Fruit fly (Drosophila melanogaster) whole organism, embryonic: ENCODE results near the gene sky.

Source experiments
- Asciz ChIP-seq: fragments of 200-800 bp; sonication (Bioruptor generic); optimal IDR thresholded peaks from 2 replicates; lab custom pipeline; 2017; ENCODE audit warnings: missing biosample characterization, mild to moderate bottlenecking, missing genetic modification characterization, missing genetic modification reagents
- CG10267 ChIP-seq: fragments of 200-800 bp; sonication (Bioruptor generic); optimal IDR thresholded peaks from 2 replicates; lab custom pipeline; 2018; ENCODE audit warnings: missing biosample characterization, mild to moderate bottlenecking, missing genetic modification characterization, moderate library complexity
- CG11456 ChIP-seq: fragments of 200-800 bp; sonication (Bioruptor generic); IDR thresholded peaks from 3 replicates; pipeline ENCODE4 v1.3.6; 2022; ENCODE audit warnings: missing biosample characterization, missing genetic modification characterization
- CG12391 ChIP-seq: fragments of 200-800 bp; sonication (Bioruptor generic); optimal IDR thresholded peaks from 3 replicates; lab custom pipeline; 2018; ENCODE audit warnings: missing biosample characterization, mild to moderate bottlenecking, missing genetic modification characterization, moderate library complexity
- CG17912 ChIP-seq: fragments of 200-800 bp; sonication (Bioruptor generic); optimal IDR thresholded peaks from 2 replicates; lab custom pipeline; 2018; ENCODE audit warnings: missing biosample characterization, mild to moderate bottlenecking, missing genetic modification characterization
- CG18764 ChIP-seq: fragments of 200-800 bp; sonication (Bioruptor generic); optimal IDR thresholded peaks from 3 replicates; lab custom pipeline; 2016; ENCODE audit warnings: missing biosample characterization, missing genetic modification characterization
- CG3838 ChIP-seq: fragments of 200-800 bp; sonication (Bioruptor generic); optimal IDR thresholded peaks from 3 replicates; lab custom pipeline; 2016; ENCODE audit warnings: missing biosample characterization, missing genetic modification characterization
- CG4820 ChIP-seq: fragments of 200-800 bp; sonication (Bioruptor generic); optimal IDR thresholded peaks from 3 replicates; lab custom pipeline; 2016; ENCODE audit warnings: missing biosample characterization, missing genetic modification characterization
- CG7839 ChIP-seq: fragments of 200-800 bp; sonication (Bioruptor generic); optimal IDR thresholded peaks from 3 replicates; lab custom pipeline; 2018; ENCODE audit warnings: missing biosample characterization, mild to moderate bottlenecking, missing genetic modification characterization, moderate library complexity
- CG8089 ChIP-seq: fragments of 200-800 bp; sonication (Bioruptor generic); optimal IDR thresholded peaks from 3 replicates; lab custom pipeline; 2016; ENCODE audit warnings: missing biosample characterization, missing genetic modification characterization
- CHES-1-like ChIP-seq: fragments of 200-800 bp; sonication (Bioruptor generic); optimal IDR thresholded peaks from 2 replicates; lab custom pipeline; 2016; ENCODE audit warnings: missing biosample characterization, missing genetic modification characterization
- CkIIα-i1 ChIP-seq: fragments of 200-800 bp; sonication (Bioruptor generic); IDR thresholded peaks from 2 replicates; pipeline ENCODE4 v1.3.6; 2022; ENCODE audit warnings: missing biosample characterization, missing genetic modification characterization
- Doc2 ChIP-seq: fragments of 200-800 bp; sonication (Bioruptor generic); IDR thresholded peaks from 2 replicates; pipeline ENCODE4 v1.3.6; 2022; ENCODE audit warnings: missing biosample characterization, missing genetic modification characterization
- Eip74EF ChIP-seq, 2 experiments: fragments of 200-800 bp in 1 of 2; fragments of >200 bp in 1 of 2; sonication (Bioruptor generic) in 1 of 2; optimal IDR thresholded peaks; 2 replicates each; lab custom pipeline; 2017 to 2019; ENCODE audit warnings: missing biosample characterization in 2 of 2, missing genetic modification characterization in 2 of 2, mild to moderate bottlenecking in 1 of 2, moderate library complexity in 1 of 2
- Elba2 ChIP-seq: fragments of 200-800 bp; sonication (Bioruptor generic); optimal IDR thresholded peaks from 3 replicates; lab custom pipeline; 2016; ENCODE audit warnings: missing biosample characterization, missing genetic modification characterization
- Jarid2 ChIP-seq: fragments of 200-800 bp; sonication (Bioruptor generic); optimal IDR thresholded peaks from 3 replicates; lab custom pipeline; 2017; ENCODE audit warnings: mild to moderate bottlenecking, missing biosample characterization, missing genetic modification reagents, missing genetic modification characterization
- Lhr ChIP-seq: fragments of 200-800 bp; sonication (Bioruptor generic); optimal IDR thresholded peaks from 3 replicates; lab custom pipeline; 2017; ENCODE audit warnings: mild to moderate bottlenecking, missing biosample characterization, missing genetic modification reagents, missing genetic modification characterization
- Neu2 ChIP-seq: fragments of 200-800 bp; sonication (Bioruptor generic); optimal IDR thresholded peaks from 3 replicates; lab custom pipeline; 2016; ENCODE audit warnings: missing biosample characterization, missing genetic modification characterization, borderline replicate concordance
- Sox100B ChIP-seq: fragments of 200-800 bp; sonication (Bioruptor generic); optimal IDR thresholded peaks from 3 replicates; lab custom pipeline; 2018; ENCODE audit warnings: missing biosample characterization, mild to moderate bottlenecking, missing genetic modification characterization
- TFAM ChIP-seq: fragments of 200-800 bp; sonication (Bioruptor generic); optimal IDR thresholded peaks from 2 replicates; lab custom pipeline; 2017; ENCODE audit warnings: missing biosample characterization, missing genetic modification characterization, inconsistent platforms
- abd-A ChIP-seq: fragments of 200-800 bp; sonication (Bioruptor generic); optimal IDR thresholded peaks from 3 replicates; lab custom pipeline; 2019; ENCODE audit warnings: missing biosample characterization, mild to moderate bottlenecking, missing genetic modification characterization, moderate library complexity
- ato ChIP-seq: fragments of 200-800 bp; sonication (Bioruptor generic); IDR thresholded peaks from 2 replicates; pipeline ENCODE4 v1.3.6; 2022; ENCODE audit warnings: missing biosample characterization, missing genetic modification characterization; ENCODE audit not compliant: partially characterized antibody
- az2 ChIP-seq: fragments of 200-800 bp; sonication (Bioruptor generic); optimal IDR thresholded peaks from 3 replicates; lab custom pipeline; 2016; ENCODE audit warnings: missing biosample characterization, missing genetic modification characterization
- cato ChIP-seq: fragments of 200-800 bp; sonication (Bioruptor generic); optimal IDR thresholded peaks from 2 replicates; lab custom pipeline; 2016; ENCODE audit warnings: missing biosample characterization, missing genetic modification characterization, borderline replicate concordance
- cg ChIP-seq: fragments of 200-800 bp; sonication (Bioruptor generic); optimal IDR thresholded peaks from 3 replicates; lab custom pipeline; 2019; ENCODE audit warnings: missing biosample characterization, mild to moderate bottlenecking, missing genetic modification characterization, moderate library complexity
- dati ChIP-seq: fragments of 200-800 bp; sonication (Bioruptor generic); IDR thresholded peaks from 2 replicates; pipeline ENCODE4 v1.3.6; 2022; ENCODE audit warnings: missing biosample characterization, missing genetic modification characterization
- en ChIP-seq: fragments of 200-800 bp; sonication (Bioruptor generic); optimal IDR thresholded peaks from 2 replicates; lab custom pipeline; 2016; ENCODE audit warnings: missing biosample characterization, missing genetic modification characterization
- esg ChIP-seq: fragments of 200-800 bp; sonication (Bioruptor generic); conservative IDR thresholded peaks from 2 replicates; pipeline ENCODE4 v1.3.6; 2022; ENCODE audit warnings: missing biosample characterization, missing genetic modification characterization
- exex ChIP-seq: fragments of 200-800 bp; sonication (Bioruptor generic); optimal IDR thresholded peaks from 4 replicates; lab custom pipeline; 2018; ENCODE audit warnings: missing biosample characterization, mild to moderate bottlenecking, missing genetic modification characterization, moderate library complexity
- fru ChIP-seq: fragments of >200 bp; optimal IDR thresholded peaks from 2 replicates; lab custom pipeline; 2017
- ftz-f1 ChIP-seq: fragments of 200-800 bp; sonication (Bioruptor generic); optimal IDR thresholded peaks from 2 replicates; lab custom pipeline; 2016; ENCODE audit warnings: missing biosample characterization, missing genetic modification characterization
- gem ChIP-seq: fragments of 200-800 bp; sonication (Bioruptor generic); optimal IDR thresholded peaks from 2 replicates; lab custom pipeline; 2019; ENCODE audit warnings: missing biosample characterization, mild to moderate bottlenecking, missing genetic modification characterization, moderate library complexity
- gro ChIP-seq: fragments of 200-800 bp; sonication (Bioruptor generic); optimal IDR thresholded peaks from 2 replicates; lab custom pipeline; 2016; ENCODE audit warnings: missing biosample characterization, missing genetic modification characterization
- gt ChIP-seq: fragments of 200-800 bp; sonication (Bioruptor generic); IDR thresholded peaks from 2 replicates; pipeline ENCODE4 v1.3.6; 2022; ENCODE audit warnings: missing biosample characterization, missing genetic modification characterization
- jing ChIP-seq: fragments of 200-800 bp; sonication (Bioruptor generic); optimal IDR thresholded peaks from 2 replicates; lab custom pipeline; 2018; ENCODE audit warnings: missing biosample characterization, mild to moderate bottlenecking, missing genetic modification characterization
- lab ChIP-seq: fragments of 200-800 bp; sonication (Bioruptor generic); optimal IDR thresholded peaks from 3 replicates; lab custom pipeline; 2017; ENCODE audit warnings: missing biosample characterization, missing genetic modification characterization, mild to moderate bottlenecking, moderate library complexity, missing genetic modification reagents
- maf-S ChIP-seq: fragments of 200-800 bp; sonication (Bioruptor generic); optimal IDR thresholded peaks from 2 replicates; lab custom pipeline; 2016; ENCODE audit warnings: missing biosample characterization, missing genetic modification characterization
- mam ChIP-seq: fragments of 200-800 bp; sonication (Bioruptor generic); optimal IDR thresholded peaks from 3 replicates; lab custom pipeline; 2016; ENCODE audit warnings: missing biosample characterization, missing genetic modification characterization
- mld ChIP-seq: fragments of 200-800 bp; sonication (Bioruptor generic); IDR thresholded peaks from 3 replicates; pipeline ENCODE4 v1.3.6; 2022; ENCODE audit warnings: missing biosample characterization, missing genetic modification characterization; ENCODE audit not compliant: partially characterized antibody
- nau ChIP-seq: fragments of 200-800 bp; sonication (Bioruptor generic); optimal IDR thresholded peaks from 3 replicates; lab custom pipeline; 2017; ENCODE audit warnings: missing biosample characterization, mild to moderate bottlenecking, missing genetic modification characterization, missing genetic modification reagents
- nerfin-2 ChIP-seq: fragments of 200-800 bp; sonication (Bioruptor generic); IDR thresholded peaks from 2 replicates; pipeline ENCODE4 v1.3.6; 2022; ENCODE audit warnings: missing biosample characterization, missing genetic modification characterization; ENCODE audit not compliant: partially characterized antibody
- sna ChIP-seq: fragments of 200-800 bp; sonication (Bioruptor generic); IDR thresholded peaks from 2 replicates; pipeline ENCODE4 v1.3.6; 2022; ENCODE audit warnings: missing biosample characterization, missing genetic modification characterization; ENCODE audit not compliant: partially characterized antibody
- ssp ChIP-seq: fragments of 200-800 bp; sonication (Bioruptor generic); IDR thresholded peaks from 2 replicates; pipeline ENCODE4 v1.3.6; 2022; ENCODE audit warnings: missing biosample characterization, missing genetic modification characterization
- stwl ChIP-seq: fragments of 200-800 bp; sonication (Bioruptor generic); optimal IDR thresholded peaks from 3 replicates; lab custom pipeline; 2018; ENCODE audit warnings: missing biosample characterization, mild to moderate bottlenecking, missing genetic modification characterization, moderate library complexity
- tin ChIP-seq: fragments of 200-800 bp; sonication (Bioruptor generic); optimal IDR thresholded peaks from 3 replicates; lab custom pipeline; 2016; ENCODE audit warnings: missing biosample characterization, missing genetic modification characterization
- toy ChIP-seq: fragments of 200-800 bp; sonication (Bioruptor generic); IDR thresholded peaks from 2 replicates; pipeline ENCODE4 v1.3.6; 2022; ENCODE audit warnings: missing biosample characterization, missing genetic modification characterization
- tx ChIP-seq: fragments of 200-800 bp; sonication (Bioruptor generic); optimal IDR thresholded peaks from 2 replicates; lab custom pipeline; 2016; ENCODE audit warnings: missing biosample characterization, missing genetic modification characterization
- wek ChIP-seq: fragments of 200-800 bp; sonication (Bioruptor generic); optimal IDR thresholded peaks from 3 replicates; lab custom pipeline; 2018; ENCODE audit warnings: missing biosample characterization, mild to moderate bottlenecking, missing genetic modification characterization, moderate library complexity

sky gene

dm6 chr2L:20823196-20824105 is 95.3 kb downstream of the sky start (continued):
- TF ChIP-seq TFAM (GFP tag; lab: Kevin White, UChicago) (no peak), tin (GFP tag; lab: Kevin White, UChicago) (no peak), CG4820 (GFP tag; lab: Kevin White, UChicago) (no peak), abd-A (tag; lab: Kevin White, UChicago) (peak; percentile 89), Asciz (no peak), jing (no peak), CG8089 (GFP tag; lab: Kevin White, UChicago) (peak; percentile 34), esg (no peak), ato (no peak), Doc2 (GFP tag; lab: Robert Waterston, UW) (no peak), mam (GFP tag; lab: Kevin White, UChicago) (no peak), fru (lab: Kevin White, UChicago) (no peak), ftz-f1 (peak; percentile 66), gem (peak; percentile 63), tx (GFP tag; lab: Kevin White, UChicago) (no peak), gro (GFP tag; lab: Kevin White, UChicago) (no peak), nau (GFP tag; lab: Kevin White, UChicago) (no peak), lab (GFP tag; lab: Kevin White, UChicago) (peak; percentile 49), CG18764 (GFP tag; lab: Kevin White, UChicago) (no peak), CG17912 (peak; percentile 41), en (GFP tag; lab: Kevin White, UChicago) (no peak), CG3838 (GFP tag; lab: Kevin White, UChicago) (no peak), maf-S (GFP tag; lab: Kevin White, UChicago) (no peak), sna (GFP tag; lab: Robert Waterston, UW) (peak; percentile 72), Eip74EF (GFP tag; optimal IDR thresholded peaks at IDR 0.05; lab: Kevin White, UChicago) (no peak), az2 (GFP tag; lab: Kevin White, UChicago) (no peak), toy (GFP tag; lab: Robert Waterston, UW) (no peak), gt (GFP tag; lab: Robert Waterston, UW) (no peak), ssp (peak; percentile 29; the same call in 1 of the 2 replicates), CG12391 (tag; lab: Kevin White, UChicago) (peak; percentile 48), Sox100B (GFP tag; lab: Kevin White, UChicago) (peak; percentile 62), CG10267 (tag; lab: Kevin White, UChicago) (peak; percentile 4), Lhr (GFP tag; lab: Kevin White, UChicago) (peak; percentile 64), cg (peak; percentile 17), cato (GFP tag; lab: Kevin White, UChicago) (no peak), CG7839 (no peak), CkIIα-i1 (no peak), exex (tag; lab: Kevin White, UChicago) (peak; percentile 54), wek (GFP tag; lab: Kevin White, UChicago) (peak; percentile 33), mld (GFP tag; lab: Robert Waterston, UW) (peak; percentile 54; the same call in 2 of the 3 replicates), Elba2 (GFP tag; lab: Kevin White, UChicago) (no peak), CHES-1-like (GFP tag; lab: Kevin White, UChicago) (no peak), Neu2 (no peak), nerfin-2 (GFP tag; lab: Robert Waterston, UW) (peak; percentile 43; the same call in 1 of the 2 replicates), Jarid2 (no peak), CG11456 (GFP tag; lab: Robert Waterston, UW) (no peak), stwl (tag; lab: Kevin White, UChicago) (peak; percentile 25), dati (no peak)
